Worm (Caenorhabditis elegans) whole organism, L2 larva: ENCODE results near the gene Y61A9LA.12.

Source experiments
- C34F6.9 ChIP-seq: fragments of 150-350 bp; optimal IDR thresholded peaks from 2 replicates; lab custom pipeline; 2014; ENCODE audit warnings: missing biosample characterization, missing genetic modification characterization
- F13H6.1 ChIP-seq: sonication (generic microtip); optimal IDR thresholded peaks from 2 replicates; lab custom pipeline; 2016; ENCODE audit warnings: missing genetic modification characterization, missing compliant biosample characterization
- R02D3.7 ChIP-seq: fragments of 150-350 bp; optimal IDR thresholded peaks from 2 replicates; lab custom pipeline; 2014; ENCODE audit warnings: missing biosample characterization, missing genetic modification characterization
- Y55F3AM.14 ChIP-seq: fragments of 200-800 bp; sonication (Bioruptor generic); optimal IDR thresholded peaks from 2 replicates; lab custom pipeline; 2018; ENCODE audit warnings: mild to moderate bottlenecking, missing genetic modification characterization, missing compliant biosample characterization
- ZK546.5 ChIP-seq: sonication (generic microtip); optimal IDR thresholded peaks from 2 replicates; lab custom pipeline; 2017; ENCODE audit warnings: missing biosample characterization, missing genetic modification characterization
- aly-2 ChIP-seq: fragments of 150-350 bp; optimal IDR thresholded peaks from 2 replicates; lab custom pipeline; 2014; ENCODE audit warnings: missing biosample characterization, missing genetic modification characterization
- ama-1 ChIP-seq: fragments of 150-350 bp; optimal IDR thresholded peaks from 2 replicates; lab custom pipeline; 2018; ENCODE audit warnings: inconsistent platforms
- blmp-1 ChIP-seq: sonication (generic microtip); optimal IDR thresholded peaks from 2 replicates; lab custom pipeline; 2017; ENCODE audit warnings: missing genetic modification characterization, mild to moderate bottlenecking, missing compliant biosample characterization, antibody characterized with exemption, moderate library complexity; ENCODE audit not compliant: insufficient read depth
- ceh-16 ChIP-seq: fragments of 150-350 bp; optimal IDR thresholded peaks from 2 replicates; lab custom pipeline; 2014; ENCODE audit warnings: missing biosample characterization, missing genetic modification characterization
- ceh-82 ChIP-seq: fragments of 150-350 bp; optimal IDR thresholded peaks from 2 replicates; lab custom pipeline; 2014; ENCODE audit warnings: missing biosample characterization, missing genetic modification characterization
- crh-2 ChIP-seq: sonication (generic microtip); optimal IDR thresholded peaks from 2 replicates; lab custom pipeline; 2017; ENCODE audit warnings: missing biosample characterization, missing genetic modification characterization
- egl-27 ChIP-seq: sonication (generic microtip); optimal IDR thresholded peaks from 3 replicates; lab custom pipeline; 2017; ENCODE audit warnings: missing biosample characterization, missing genetic modification reagents, missing genetic modification characterization
- elt-1 ChIP-seq: fragments of 150-350 bp; optimal IDR thresholded peaks from 2 replicates; lab custom pipeline; 2014; ENCODE audit warnings: missing biosample characterization, missing genetic modification characterization
- fos-1 ChIP-seq: fragments of 150-350 bp; optimal IDR thresholded peaks from 2 replicates; lab custom pipeline; 2014; ENCODE audit warnings: missing biosample characterization, missing genetic modification characterization
- gmeb-1 ChIP-seq: fragments of 150-350 bp; optimal IDR thresholded peaks from 2 replicates; lab custom pipeline; 2014; ENCODE audit warnings: missing biosample characterization, missing genetic modification characterization
- lin-11 ChIP-seq: fragments of 150-350 bp; sonication (generic microtip); optimal IDR thresholded peaks from 2 replicates; lab custom pipeline; 2014; ENCODE audit warnings: missing biosample characterization, missing genetic modification characterization, inconsistent platforms, mixed read lengths
- lin-13 ChIP-seq: fragments of 150-350 bp; optimal IDR thresholded peaks from 2 replicates; lab custom pipeline; 2014; ENCODE audit warnings: missing biosample characterization, missing genetic modification reagents, missing genetic modification characterization
- lin-39 ChIP-seq: fragments of 150-350 bp; optimal IDR thresholded peaks from 2 replicates; lab custom pipeline; 2014; ENCODE audit warnings: missing biosample characterization, missing genetic modification reagents, missing genetic modification characterization
- lsy-2 ChIP-seq, 2 experiments: fragments of 150-350 bp in 1 of 2; sonication (generic microtip) in 1 of 2; optimal IDR thresholded peaks; 2 replicates each; lab custom pipeline; 2014 to 2017; ENCODE audit warnings: missing biosample characterization in 2 of 2, missing genetic modification characterization in 2 of 2
- mab-5 ChIP-seq: fragments of 150-350 bp; optimal IDR thresholded peaks from 2 replicates; lab custom pipeline; 2014; ENCODE audit warnings: missing biosample characterization, missing genetic modification characterization
- mbf-1 ChIP-seq: sonication (generic microtip); optimal IDR thresholded peaks from 2 replicates; lab custom pipeline; 2017; ENCODE audit warnings: missing biosample characterization, missing genetic modification characterization
- mdl-1 ChIP-seq, 2 experiments: fragments of 150-350 bp in 1 of 2; sonication (generic microtip) in 1 of 2; optimal IDR thresholded peaks; 2 replicates each; lab custom pipeline; 2017; ENCODE audit warnings: missing biosample characterization in 2 of 2, missing genetic modification characterization in 2 of 2
- nhr-10 ChIP-seq: sonication (generic microtip); optimal IDR thresholded peaks from 2 replicates; lab custom pipeline; 2017; ENCODE audit warnings: missing biosample characterization, missing genetic modification characterization
- nhr-11 ChIP-seq: fragments of 150-350 bp; optimal IDR thresholded peaks from 2 replicates; lab custom pipeline; 2014; ENCODE audit warnings: missing biosample characterization, missing genetic modification characterization
- nhr-12 ChIP-seq: fragments of 150-350 bp; optimal IDR thresholded peaks from 2 replicates; lab custom pipeline; 2014; ENCODE audit warnings: missing biosample characterization, missing genetic modification characterization
- nhr-129 ChIP-seq: fragments of 150-350 bp; optimal IDR thresholded peaks from 2 replicates; lab custom pipeline; 2014; ENCODE audit warnings: missing biosample characterization, missing genetic modification characterization
- nhr-21 ChIP-seq: fragments of 150-350 bp; optimal IDR thresholded peaks from 2 replicates; lab custom pipeline; 2014; ENCODE audit warnings: missing biosample characterization, missing genetic modification characterization
- nhr-237 ChIP-seq: fragments of 150-350 bp; optimal IDR thresholded peaks from 2 replicates; lab custom pipeline; 2014; ENCODE audit warnings: missing biosample characterization, missing genetic modification characterization
- nhr-25 ChIP-seq: fragments of 150-350 bp; sonication (generic microtip); optimal IDR thresholded peaks from 3 replicates; lab custom pipeline; 2014; ENCODE audit warnings: missing biosample characterization, missing genetic modification characterization
- nhr-6 ChIP-seq: fragments of 150-350 bp; optimal IDR thresholded peaks from 2 replicates; lab custom pipeline; 2014; ENCODE audit warnings: missing biosample characterization, missing genetic modification characterization
- nhr-77 ChIP-seq: fragments of 150-350 bp; optimal IDR thresholded peaks from 2 replicates; lab custom pipeline; 2014; ENCODE audit warnings: missing biosample characterization, missing genetic modification characterization
- peb-1 ChIP-seq: fragments of 150-350 bp; optimal IDR thresholded peaks from 2 replicates; lab custom pipeline; 2014; ENCODE audit warnings: missing biosample characterization, missing genetic modification characterization
- sem-4 ChIP-seq: fragments of 150-350 bp; optimal IDR thresholded peaks from 2 replicates; lab custom pipeline; 2014; ENCODE audit warnings: missing biosample characterization, missing genetic modification reagents, missing genetic modification characterization
- sma-3 ChIP-seq: sonication (generic microtip); optimal IDR thresholded peaks from 2 replicates; lab custom pipeline; 2016; ENCODE audit warnings: missing genetic modification reagents, missing genetic modification characterization, missing compliant biosample characterization
- sma-9 ChIP-seq, 2 experiments: fragments of 150-350 bp in 1 of 2; sonication (generic microtip) in 1 of 2; optimal IDR thresholded peaks; 2 replicates each; lab custom pipeline; 2014 to 2016; ENCODE audit warnings: missing genetic modification characterization in 2 of 2, mild to moderate bottlenecking in 1 of 2, missing biosample characterization in 1 of 2, missing compliant biosample characterization in 1 of 2, missing genetic modification reagents in 1 of 2, moderate library complexity in 1 of 2
- snpc-4 ChIP-seq: fragments of 150-350 bp; optimal IDR thresholded peaks from 2 replicates; lab custom pipeline; 2014; ENCODE audit warnings: missing biosample characterization, missing genetic modification characterization
- unc-55 ChIP-seq: fragments of 150-350 bp; sonication (generic microtip); optimal IDR thresholded peaks from 3 replicates; lab custom pipeline; 2014; ENCODE audit warnings: missing biosample characterization, missing genetic modification reagents, missing genetic modification characterization
- zag-1 ChIP-seq: fragments of 150-350 bp; optimal IDR thresholded peaks from 2 replicates; lab custom pipeline; 2014; ENCODE audit warnings: missing biosample characterization, missing genetic modification characterization
- ztf-1 ChIP-seq: fragments of 200-800 bp; sonication (Bioruptor generic); conservative IDR thresholded peaks from 2 replicates; pipeline ENCODE4 v1.3.6; 2022; ENCODE audit warnings: missing genetic modification characterization, missing compliant biosample characterization
- ztf-11 ChIP-seq: sonication (generic microtip); optimal IDR thresholded peaks from 2 replicates; lab custom pipeline; 2017; ENCODE audit warnings: missing biosample characterization, missing genetic modification characterization
- ztf-4 ChIP-seq: fragments of 150-350 bp; optimal IDR thresholded peaks from 2 replicates; lab custom pipeline; 2014; ENCODE audit warnings: missing biosample characterization, missing genetic modification characterization

The Y61A9LA.12 gene

DNA sequence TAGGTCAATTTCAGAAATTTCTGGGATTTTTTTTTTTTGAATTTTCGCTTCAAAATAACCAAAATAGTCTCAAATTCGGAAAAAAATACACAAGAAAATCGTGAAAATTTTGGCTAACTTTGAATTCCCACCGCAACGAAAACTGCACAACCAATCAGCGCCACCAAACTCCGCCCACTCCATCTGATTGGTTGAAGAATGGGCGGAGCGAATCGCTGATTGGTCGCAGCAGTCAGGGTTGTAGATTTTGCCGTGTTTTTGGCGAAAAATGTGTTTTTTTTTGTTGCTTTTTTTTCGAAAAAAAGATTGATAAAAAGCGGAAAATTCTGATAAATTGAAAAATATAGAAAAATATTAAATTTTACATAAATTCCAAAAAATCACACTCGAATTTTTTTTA is 6.8 kb upstream of the Y61A9LA.12 start:
- no peak for TF ChIP-seq mab-5 (tag; lab: Kevin White, UChicago)
- no peak for TF ChIP-seq nhr-10
- no peak for TF ChIP-seq sma-3 (GFP tag; lab: Kevin White, UChicago)
- TF ChIP-seq sem-4 (tag; lab: Kevin White, UChicago) = no peak
- TF ChIP-seq ztf-1 = no peak
- TF ChIP-seq nhr-6 (tag; lab: Kevin White, UChicago) = no peak
- no peak for TF ChIP-seq snpc-4 (tag; lab: Kevin White, UChicago)
- TF ChIP-seq ztf-11 (tag; lab: Kevin White, UChicago) = no peak
- no peak for TF ChIP-seq ceh-16 (tag; lab: Kevin White, UChicago)
- TF ChIP-seq ZK546.5 = no peak
- no peak for TF ChIP-seq elt-1 (tag; lab: Kevin White, UChicago)
- TF ChIP-seq peb-1 (tag; lab: Kevin White, UChicago) = no peak
- TF ChIP-seq sma-9 (GFP tag; optimal IDR thresholded peaks at IDR 0.05; lab: Kevin White, UChicago) = no peak
- no peak for TF ChIP-seq sma-9 (tag; optimal IDR thresholded peaks at IDR 0.05; lab: Kevin White, UChicago)
- TF ChIP-seq mbf-1 (tag; lab: Kevin White, UChicago) = no peak

- TF ChIP-seq sma-3 (GFP tag; lab: Kevin White, UChicago) = no peak
- no peak for TF ChIP-seq peb-1 (tag; lab: Kevin White, UChicago)
- TF ChIP-seq sma-9 (GFP tag; optimal IDR thresholded peaks at IDR 0.05; lab: Kevin White, UChicago) = no peak
- TF ChIP-seq sma-9 (tag; optimal IDR thresholded peaks at IDR 0.05; lab: Kevin White, UChicago) = no peak
- TF ChIP-seq crh-2 (tag; lab: Kevin White, UChicago) = no peak
- TF ChIP-seq egl-27 (tag; lab: Kevin White, UChicago) = no peak
- TF ChIP-seq ztf-11 (tag; lab: Kevin White, UChicago) = no peak
- TF ChIP-seq nhr-6 (tag; lab: Kevin White, UChicago) = no peak
- no peak for TF ChIP-seq mdl-1 (tag; optimal IDR thresholded peaks at IDR 0.05; lab: Kevin White, UChicago)
- TF ChIP-seq blmp-1 (tag; lab: Kevin White, UChicago) = no peak
- no peak for TF ChIP-seq ama-1
- no peak for TF ChIP-seq lin-11 (tag; lab: Kevin White, UChicago)
- TF ChIP-seq R02D3.7 = no peak
- no peak for TF ChIP-seq mbf-1 (tag; lab: Kevin White, UChicago)
- TF ChIP-seq, all 48 proteins: peak for 0
Measured at ce11 chrV:4549191-4549590, 4.5 kb upstream of the Y61A9LA.12 start, which contains the start of gene sos-1. sos-1 (minus strand) TSS chrV:4549291.

DNA sequence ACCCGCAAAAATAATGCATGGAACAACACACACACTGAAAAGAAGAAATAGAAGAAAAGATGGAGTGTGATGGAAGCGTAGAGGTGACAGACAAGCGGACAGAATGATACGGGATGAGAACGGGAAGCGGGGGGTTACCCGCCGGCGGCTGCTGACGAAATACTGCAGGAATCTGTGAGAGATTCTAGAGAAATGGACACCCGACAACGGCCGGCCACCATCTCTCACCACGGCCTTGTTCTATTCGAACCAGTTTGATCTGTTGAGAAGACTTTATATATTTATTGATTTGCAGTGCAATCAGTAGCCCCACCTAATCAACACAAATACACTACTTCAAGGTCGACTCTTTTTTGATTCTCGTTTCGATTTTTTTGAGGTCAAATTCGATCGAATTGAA is 3.2 kb upstream of the Y61A9LA.12 start:
- peak; percentile 5 for TF ChIP-seq C34F6.9 (tag; lab: Kevin White, UChicago)
- peak; percentile 67 for TF ChIP-seq nhr-129 (tag; lab: Kevin White, UChicago)
- TF ChIP-seq gmeb-1 (tag; lab: Kevin White, UChicago) = peak; percentile 8
- TF ChIP-seq unc-55 (GFP tag; lab: Kevin White, UChicago) = peak; percentile 38
- TF ChIP-seq nhr-11 (tag; lab: Kevin White, UChicago) = no peak
- peak; percentile 40 for TF ChIP-seq blmp-1 (tag; lab: Kevin White, UChicago)
- TF ChIP-seq ztf-11 (tag; lab: Kevin White, UChicago) = no peak
- no peak for TF ChIP-seq nhr-6 (tag; lab: Kevin White, UChicago)
- TF ChIP-seq ztf-4 (tag; lab: Kevin White, UChicago) = no peak
- TF ChIP-seq ceh-82 (tag; lab: Kevin White, UChicago) = no peak
- TF ChIP-seq sma-9 (GFP tag; optimal IDR thresholded peaks at IDR 0.05; lab: Kevin White, UChicago) = no peak
- no peak for TF ChIP-seq sma-9 (tag; optimal IDR thresholded peaks at IDR 0.05; lab: Kevin White, UChicago)
- TF ChIP-seq ZK546.5 = no peak
- TF ChIP-seq ceh-16 (tag; lab: Kevin White, UChicago) = no peak
- TF ChIP-seq nhr-25 (tag; lab: Kevin White, UChicago) = peak; percentile 69
- no peak for TF ChIP-seq lin-39 (tag; lab: Kevin White, UChicago)
- no peak for TF ChIP-seq snpc-4 (tag; lab: Kevin White, UChicago)
- TF ChIP-seq sem-4 (tag; lab: Kevin White, UChicago) = peak; percentile 40
- TF ChIP-seq aly-2 = no peak
- no peak for TF ChIP-seq mbf-1 (tag; lab: Kevin White, UChicago)
- TF ChIP-seq nhr-77 (tag; lab: Kevin White, UChicago) = no peak
- TF ChIP-seq lin-13 (GFP tag; lab: Kevin White, UChicago) = peak; percentile 1
- peak; percentile 54 for TF ChIP-seq fos-1
- TF ChIP-seq R02D3.7 = no peak
- peak; percentile 21 for TF ChIP-seq crh-2 (tag; lab: Kevin White, UChicago)
- TF ChIP-seq nhr-237 (tag; lab: Kevin White, UChicago) = no peak
- TF ChIP-seq F13H6.1 = peak; percentile 53
- TF ChIP-seq elt-1 (tag; lab: Kevin White, UChicago) = no peak
- peak; percentile 68 for TF ChIP-seq sma-3 (GFP tag; lab: Kevin White, UChicago)
- TF ChIP-seq nhr-21 (tag; lab: Kevin White, UChicago) = peak; percentile 35
- TF ChIP-seq nhr-10 = no peak
- no peak for TF ChIP-seq zag-1 (tag; lab: Kevin White, UChicago)
- no peak for TF ChIP-seq nhr-12 (tag; lab: Kevin White, UChicago)
- peak in 1 of 2 experiments; percentile 41 for TF ChIP-seq lsy-2 (tag; optimal IDR thresholded peaks at IDR 0.05; lab: Kevin White, UChicago)
- TF ChIP-seq Y55F3AM.14 (GFP tag; lab: Kevin White, UChicago) = no peak
